Fruit fly (Drosophila melanogaster) whole organism, pupa: ENCODE measurements around the gene IFT46.

ENCODE experiments used
- CG8301 ChIP-seq: fragments of 200-800 bp; sonication (Bioruptor generic); optimal IDR thresholded peaks from 2 replicates; lab custom pipeline; 2018; ENCODE audit warnings: missing biosample characterization, mild to moderate bottlenecking, missing genetic modification characterization
- Ets98B ChIP-seq: fragments of 200-800 bp; sonication (Bioruptor generic); IDR thresholded peaks from 2 replicates; pipeline ENCODE4 v1.3.6; 2022; ENCODE audit warnings: missing biosample characterization, missing genetic modification characterization

dm6 chr2L:18623435-18623834, 7.5 kb upstream of the IFT46 start:
- TF ChIP-seq Ets98B (GFP tag; lab: Robert Waterston, UW) (no peak), CG8301 (tag; lab: Kevin White, UChicago) (no peak)
